Worm (Caenorhabditis elegans): ENCODE results near the gene F55H2.8.

F55H2.8 gene

ce11 chrIII:9525252-9525651 lies 11.6 kb downstream of the F55H2.8 start, which contains the start of gene trpp-3:
trpp-3 (plus strand) TSS chrIII:9525552.
- TF ChIP-seq elt-1 (tag; optimal IDR thresholded peaks at IDR 0.05) (no peak), lin-39 (tag; optimal IDR thresholded peaks at IDR 0.05) (no peak), daf-12 (tag; optimal IDR thresholded peaks at IDR 0.05) (no peak), lsy-12 (tag; optimal IDR thresholded peaks at IDR 0.05) (no peak), unc-62 (GFP tag; optimal IDR thresholded peaks at IDR 0.05) (no peak), hmg-11 (tag; optimal IDR thresholded peaks at IDR 0.05) (no peak), fkh-2 (tag; optimal IDR thresholded peaks at IDR 0.05) (no peak), mdl-1 (tag; optimal IDR thresholded peaks at IDR 0.05) (no peak), nhr-237 (tag; optimal IDR thresholded peaks at IDR 0.05) (no peak), elt-3 (tag; optimal IDR thresholded peaks at IDR 0.05) (no peak), nhr-76 (tag; optimal IDR thresholded peaks at IDR 0.05) (no peak), snpc-4 (tag; optimal IDR thresholded peaks at IDR 0.05) (no peak), nhr-77 (tag; optimal IDR thresholded peaks at IDR 0.05) (no peak), ZK546.5 (tag; optimal IDR thresholded peaks at IDR 0.05) (no peak), skn-1 (tag; optimal IDR thresholded peaks at IDR 0.05) (no peak)

ce11 chrIII:9526851-9527250 lies 13.2 kb downstream of the F55H2.8 start, which contains the start of gene ZK1098.6:
ZK1098.6 (plus strand) TSS chrIII:9527151.
- TF ChIP-seq nhr-25 (tag; optimal IDR thresholded peaks at IDR 0.05), result no peak
- TF ChIP-seq tbx-2 (tag; optimal IDR thresholded peaks at IDR 0.05), result no peak
- no peak for TF ChIP-seq lsy-12 (tag; optimal IDR thresholded peaks at IDR 0.05)
- TF ChIP-seq ceh-16 (tag; optimal IDR thresholded peaks at IDR 0.05), result no peak
- no peak for TF ChIP-seq nhr-12 (tag; optimal IDR thresholded peaks at IDR 0.05)
- no peak for TF ChIP-seq ztf-11 (tag; optimal IDR thresholded peaks at IDR 0.05)
- TF ChIP-seq unc-39 (tag; optimal IDR thresholded peaks at IDR 0.05), result no peak
- no peak for TF ChIP-seq skn-1 (tag; optimal IDR thresholded peaks at IDR 0.05)
- no peak for TF ChIP-seq lin-39 (tag; optimal IDR thresholded peaks at IDR 0.05)
- no peak for TF ChIP-seq nhr-28 (tag; optimal IDR thresholded peaks at IDR 0.05)
- no peak for TF ChIP-seq egl-27 (tag; optimal IDR thresholded peaks at IDR 0.05)
- no peak for TF ChIP-seq pqm-1 (tag; optimal IDR thresholded peaks at IDR 0.05)
- TF ChIP-seq egl-5 (tag; optimal IDR thresholded peaks at IDR 0.05), result no peak
- no peak for TF ChIP-seq nhr-77 (tag; optimal IDR thresholded peaks at IDR 0.05)

- TF ChIP-seq lin-39 (tag; optimal IDR thresholded peaks at IDR 0.05) (no peak), ama-1 (optimal IDR thresholded peaks at IDR 0.05) (no peak), pha-4 (tag; optimal IDR thresholded peaks at IDR 0.05) (peak; percentile 69), nfya-1 (tag; optimal IDR thresholded peaks at IDR 0.05; ENCODE audit: insufficient read depth) (peak; percentile 34)
Measured at ce11 chrIII:9528824-9529223, 15.2 kb downstream of the F55H2.8 start, which contains the start of gene ZK1098.2. ZK1098.2 (plus strand) TSS chrIII:9529159.

- TF ChIP-seq nfya-1 (tag; optimal IDR thresholded peaks at IDR 0.05; ENCODE audit: insufficient read depth) (peak; percentile 44), nhr-237 (tag; optimal IDR thresholded peaks at IDR 0.05) (no peak), ceh-28 (tag; optimal IDR thresholded peaks at IDR 0.05) (peak; percentile 63), R02D3.7 (tag; optimal IDR thresholded peaks at IDR 0.05) (no peak), pha-4 (tag; optimal IDR thresholded peaks at IDR 0.05) (peak; percentile 67)
Measured at ce11 chrIII:9538655-9539155, 25.0 kb downstream of the F55H2.8 start, which contains the start of gene ZK1098.3. ZK1098.3 (minus strand) TSS chrIII:9538705.

- TF ChIP-seq ZK546.5 (tag; optimal IDR thresholded peaks at IDR 0.05) (no peak), elt-2 (tag; optimal IDR thresholded peaks at IDR 0.05) (no peak), sea-2 (GFP tag; optimal IDR thresholded peaks at IDR 0.05) (no peak), unc-62 (GFP tag; optimal IDR thresholded peaks at IDR 0.05) (no peak), nhr-23 (tag; optimal IDR thresholded peaks at IDR 0.05) (no peak)
Measured at ce11 chrIII:9542280-9542679, 28.6 kb downstream of the F55H2.8 start, which contains the start of gene mut-7. mut-7 (minus strand) TSS chrIII:9542380.

ce11 chrIII:9542816-9543215 lies 29.1 kb downstream of the F55H2.8 start, which contains the start of gene eif-2Balpha:
eif-2Balpha (plus strand) TSS chrIII:9543119.
- no peak for TF ChIP-seq nhr-67 (tag; optimal IDR thresholded peaks at IDR 0.05)
- no peak for TF ChIP-seq nhr-12 (tag; optimal IDR thresholded peaks at IDR 0.05)
- no peak for TF ChIP-seq nhr-237 (tag; optimal IDR thresholded peaks at IDR 0.05)
- no peak for TF ChIP-seq ztf-11 (tag; optimal IDR thresholded peaks at IDR 0.05)
- peak; percentile 32 for TF ChIP-seq nfya-1 (tag; optimal IDR thresholded peaks at IDR 0.05; ENCODE audit: insufficient read depth)
- no peak for TF ChIP-seq egl-27 (tag; optimal IDR thresholded peaks at IDR 0.05)
- no peak for TF ChIP-seq ZK546.5 (tag; optimal IDR thresholded peaks at IDR 0.05)
- TF ChIP-seq fos-1 (tag; optimal IDR thresholded peaks at IDR 0.05), result no peak
- no peak for TF ChIP-seq jun-1 (tag; optimal IDR thresholded peaks at IDR 0.05)
- TF ChIP-seq hmg-11 (tag; optimal IDR thresholded peaks at IDR 0.05), result peak; percentile 6
- TF ChIP-seq nhr-43 (tag; optimal IDR thresholded peaks at IDR 0.05; ENCODE audit: poor library complexity, severe bottlenecking), result no peak
- no peak for TF ChIP-seq nhr-76 (tag; optimal IDR thresholded peaks at IDR 0.05)
- no peak for TF ChIP-seq lin-39 (tag; optimal IDR thresholded peaks at IDR 0.05)
- no peak for TF ChIP-seq ama-1 (optimal IDR thresholded peaks at IDR 0.05)
- no peak for TF ChIP-seq aly-2 (tag; optimal IDR thresholded peaks at IDR 0.05)
- TF ChIP-seq lin-15B (tag; optimal IDR thresholded peaks at IDR 0.05), result peak; percentile 58
- TF ChIP-seq sea-2 (GFP tag; optimal IDR thresholded peaks at IDR 0.05), result no peak
- peak; percentile 8 for TF ChIP-seq snpc-4 (tag; optimal IDR thresholded peaks at IDR 0.05)
- no peak for TF ChIP-seq unc-39 (tag; optimal IDR thresholded peaks at IDR 0.05)
- no peak for TF ChIP-seq mml-1 (tag; optimal IDR thresholded peaks at IDR 0.05)
- no peak for TF ChIP-seq zag-1 (tag; optimal IDR thresholded peaks at IDR 0.05)
- TF ChIP-seq ceh-9 (tag; optimal IDR thresholded peaks at IDR 0.05), result no peak
- TF ChIP-seq nhr-23 (tag; optimal IDR thresholded peaks at IDR 0.05), result peak; percentile 26

Data from whole organism, L3 larva.